Fruit fly (Drosophila melanogaster) whole organism, adult: ENCODE data around the gene Amun.
A peak's percentile ranks its signal among the peaks of the same experiment; 100 is the strongest.

Source experiments
- CG12768 ChIP-seq: fragments of 200-800 bp; sonication (Bioruptor generic); optimal IDR thresholded peaks from 2 replicates; lab custom pipeline; 2017; ENCODE audit warnings: missing biosample characterization, missing genetic modification characterization, mild to moderate bottlenecking, moderate library complexity, missing genetic modification reagents
- CG33017 ChIP-seq: fragments of 200-800 bp; sonication (Bioruptor generic); optimal IDR thresholded peaks from 2 replicates; lab custom pipeline; 2018; ENCODE audit warnings: missing biosample characterization, mild to moderate bottlenecking, missing genetic modification characterization, moderate library complexity
- CG7101 ChIP-seq: fragments of 200-800 bp; sonication (Bioruptor generic); optimal IDR thresholded peaks from 2 replicates; lab custom pipeline; 2018; ENCODE audit warnings: missing biosample characterization, mild to moderate bottlenecking, missing genetic modification characterization, moderate library complexity
- Clk ChIP-seq: fragments of 200-800 bp; sonication (Bioruptor generic); optimal IDR thresholded peaks from 2 replicates; lab custom pipeline; 2017; ENCODE audit warnings: missing biosample characterization, missing genetic modification characterization
- Crg-1 ChIP-seq: fragments of 200-800 bp; sonication (Bioruptor generic); optimal IDR thresholded peaks from 2 replicates; lab custom pipeline; 2016; ENCODE audit warnings: missing biosample characterization, missing genetic modification characterization
- cnc ChIP-seq, 2 experiments: fragments of >200 bp; optimal IDR thresholded peaks; 2 replicates each; lab custom pipeline; 2017
- kay ChIP-seq: fragments of 200-800 bp; sonication (Bioruptor generic); peaks from one replicate; lab custom pipeline; 2016; ENCODE audit warnings: missing biosample characterization, missing genetic modification characterization, borderline replicate concordance
- tj ChIP-seq: fragments of 200-800 bp; sonication (Bioruptor generic); optimal IDR thresholded peaks from 3 replicates; lab custom pipeline; 2017; ENCODE audit warnings: missing biosample characterization, mild to moderate bottlenecking, missing genetic modification characterization, moderate library complexity

dm6 chrX:11678539-11679040 lies 36.8 kb downstream of the Amun start, which contains the start of the genes Vlet and bif:
- TF ChIP-seq CG12768 (GFP tag; lab: Kevin White, UChicago), result no peak
- peak; percentile 69 for TF ChIP-seq CG7101 (tag; lab: Kevin White, UChicago)
- peak; percentile 77 for TF ChIP-seq kay (GFP tag; lab: Kevin White, UChicago)
- TF ChIP-seq tj (GFP tag; lab: Kevin White, UChicago), result peak; percentile 12
- no peak for TF ChIP-seq cnc (optimal IDR thresholded peaks at IDR 0.05; lab: Kevin White, UChicago)
- TF ChIP-seq Crg-1 (GFP tag; lab: Kevin White, UChicago), result peak; percentile 56
- no peak for TF ChIP-seq Clk
- TF ChIP-seq CG33017 (tag; lab: Kevin White, UChicago), result no peak
